Worm (Caenorhabditis elegans) whole organism, L2 larva: ENCODE results near the gene fbxc-53.

ENCODE experiments used
- F13H6.1 ChIP-seq: sonication (generic microtip); optimal IDR thresholded peaks from 2 replicates; lab custom pipeline; 2016; ENCODE audit warnings: missing genetic modification characterization, missing compliant biosample characterization
- ama-1 ChIP-seq: fragments of 150-350 bp; optimal IDR thresholded peaks from 2 replicates; lab custom pipeline; 2018; ENCODE audit warnings: inconsistent platforms
- egl-27 ChIP-seq: sonication (generic microtip); optimal IDR thresholded peaks from 3 replicates; lab custom pipeline; 2017; ENCODE audit warnings: missing biosample characterization, missing genetic modification reagents, missing genetic modification characterization
- elt-1 ChIP-seq: fragments of 150-350 bp; optimal IDR thresholded peaks from 2 replicates; lab custom pipeline; 2014; ENCODE audit warnings: missing biosample characterization, missing genetic modification characterization
- nhr-11 ChIP-seq: fragments of 150-350 bp; optimal IDR thresholded peaks from 2 replicates; lab custom pipeline; 2014; ENCODE audit warnings: missing biosample characterization, missing genetic modification characterization
- snpc-4 ChIP-seq: fragments of 150-350 bp; optimal IDR thresholded peaks from 2 replicates; lab custom pipeline; 2014; ENCODE audit warnings: missing biosample characterization, missing genetic modification characterization

ce11 chrII:3714595-3714994 is 3.5 kb downstream of the fbxc-53 start, which contains the start of gene srh-100:
- no peak for TF ChIP-seq egl-27 (tag; lab: Kevin White, UChicago)
- no peak for TF ChIP-seq F13H6.1 (tag; lab: Kevin White, UChicago)
- no peak for TF ChIP-seq snpc-4 (tag; lab: Kevin White, UChicago)
- no peak for TF ChIP-seq elt-1
- TF ChIP-seq ama-1: no peak
- TF ChIP-seq nhr-11: no peak
